Fruit fly (Drosophila melanogaster) whole organism, prepupa: ENCODE measurements around the gene Adck5.
A peak's percentile ranks its signal among the peaks of the same experiment; 100 is the strongest.

Experiments
- Blimp-1 ChIP-seq: fragments of 200-800 bp; sonication (Bioruptor generic); optimal IDR thresholded peaks from 3 replicates; lab custom pipeline; 2017; ENCODE audit warnings: missing biosample characterization, missing genetic modification characterization, mild to moderate bottlenecking, moderate library complexity, missing genetic modification reagents
- CG10631 ChIP-seq: fragments of 200-800 bp; sonication (Bioruptor generic); optimal IDR thresholded peaks from 2 replicates; lab custom pipeline; 2016; ENCODE audit warnings: missing biosample characterization, missing genetic modification characterization
- CG10669 ChIP-seq: fragments of 200-800 bp; sonication (Bioruptor generic); optimal IDR thresholded peaks from 3 replicates; lab custom pipeline; 2018; ENCODE audit warnings: missing biosample characterization, mild to moderate bottlenecking, missing genetic modification characterization, moderate library complexity
- CG11762 ChIP-seq: fragments of 200-800 bp; sonication (Bioruptor generic); optimal IDR thresholded peaks from 3 replicates; lab custom pipeline; 2016; ENCODE audit warnings: missing biosample characterization, missing genetic modification characterization; ENCODE audit not compliant: insufficient read depth
- CG1621 ChIP-seq: fragments of 200-800 bp; sonication (Bioruptor generic); optimal IDR thresholded peaks from 3 replicates; lab custom pipeline; 2018; ENCODE audit warnings: missing biosample characterization, mild to moderate bottlenecking, missing genetic modification characterization
- CG16779 ChIP-seq: fragments of 200-800 bp; sonication (Bioruptor generic); optimal IDR thresholded peaks from 3 replicates; lab custom pipeline; 2017; ENCODE audit warnings: missing biosample characterization, mild to moderate bottlenecking, missing genetic modification characterization
- CG31627 ChIP-seq: fragments of 200-800 bp; sonication (Bioruptor generic); optimal IDR thresholded peaks from 3 replicates; lab custom pipeline; 2016; ENCODE audit warnings: missing biosample characterization, missing genetic modification characterization
- CG34406 ChIP-seq: fragments of 200-800 bp; sonication (Bioruptor generic); optimal IDR thresholded peaks from 3 replicates; lab custom pipeline; 2016; ENCODE audit warnings: missing biosample characterization, missing genetic modification characterization
- CG3919 ChIP-seq: fragments of 200-800 bp; sonication (Bioruptor generic); optimal IDR thresholded peaks from 3 replicates; lab custom pipeline; 2016; ENCODE audit warnings: missing biosample characterization, missing genetic modification characterization
- CG4318 ChIP-seq: fragments of 200-800 bp; sonication (Bioruptor generic); optimal IDR thresholded peaks from 3 replicates; lab custom pipeline; 2017; ENCODE audit warnings: missing biosample characterization, mild to moderate bottlenecking, missing genetic modification characterization
- CG6276 ChIP-seq: fragments of 200-800 bp; sonication (Bioruptor generic); optimal IDR thresholded peaks from 2 replicates; lab custom pipeline; 2017; ENCODE audit warnings: missing biosample characterization, mild to moderate bottlenecking, missing genetic modification characterization
- CG6808 ChIP-seq: fragments of 200-800 bp; sonication (Bioruptor generic); optimal IDR thresholded peaks from 3 replicates; lab custom pipeline; 2017; ENCODE audit warnings: missing biosample characterization, missing genetic modification characterization, mild to moderate bottlenecking, moderate library complexity, missing genetic modification reagents
- CG6854 ChIP-seq: fragments of 200-800 bp; sonication (Bioruptor generic); optimal IDR thresholded peaks from 2 replicates; lab custom pipeline; 2017; ENCODE audit warnings: missing biosample characterization, mild to moderate bottlenecking, missing genetic modification characterization
- CG7368 ChIP-seq: fragments of 200-800 bp; sonication (Bioruptor generic); optimal IDR thresholded peaks from 3 replicates; lab custom pipeline; 2016; ENCODE audit warnings: missing biosample characterization, missing genetic modification characterization
- CG8119 ChIP-seq: fragments of 200-800 bp; sonication (Bioruptor generic); IDR thresholded peaks from 3 replicates; pipeline ENCODE4 v1.3.6; 2022; ENCODE audit warnings: missing biosample characterization, missing genetic modification characterization
- CG8319 ChIP-seq: fragments of 200-800 bp; sonication (Bioruptor generic); optimal IDR thresholded peaks from 3 replicates; lab custom pipeline; 2016; ENCODE audit warnings: missing biosample characterization, missing genetic modification characterization
- CG8632 ChIP-seq: fragments of 200-800 bp; sonication (Bioruptor generic); optimal IDR thresholded peaks from 3 replicates; lab custom pipeline; 2016; ENCODE audit warnings: missing biosample characterization, missing genetic modification characterization
- Eip93F ChIP-seq: fragments of 200-800 bp; sonication (Bioruptor generic); optimal IDR thresholded peaks from 2 replicates; lab custom pipeline; 2016; ENCODE audit warnings: missing biosample characterization, mild to moderate bottlenecking, missing genetic modification characterization
- Ets21C ChIP-seq: fragments of 200-800 bp; sonication (Bioruptor generic); optimal IDR thresholded peaks from 3 replicates; lab custom pipeline; 2016; ENCODE audit warnings: missing biosample characterization, missing genetic modification characterization
- Ets96B ChIP-seq: fragments of 200-800 bp; optimal IDR thresholded peaks from 2 replicates; lab custom pipeline; 2019; ENCODE audit warnings: missing biosample characterization, mild to moderate bottlenecking, missing genetic modification characterization, moderate library complexity
- Hr4 ChIP-seq: fragments of 200-800 bp; sonication (Bioruptor generic); optimal IDR thresholded peaks from 3 replicates; lab custom pipeline; 2016; ENCODE audit warnings: missing biosample characterization, missing genetic modification characterization
- Lpt ChIP-seq: fragments of 200-800 bp; sonication (Bioruptor generic); optimal IDR thresholded peaks from 3 replicates; lab custom pipeline; 2016; ENCODE audit warnings: missing biosample characterization, missing genetic modification characterization
- Met ChIP-seq: fragments of 200-800 bp; sonication (Bioruptor generic); optimal IDR thresholded peaks from 3 replicates; lab custom pipeline; 2016; ENCODE audit warnings: missing biosample characterization, missing genetic modification characterization
- OdsH ChIP-seq: fragments of 200-800 bp; sonication (Bioruptor generic); optimal IDR thresholded peaks from 3 replicates; lab custom pipeline; 2016; ENCODE audit warnings: missing biosample characterization, missing genetic modification characterization
- acj6 ChIP-seq: fragments of 200-800 bp; sonication (Bioruptor generic); optimal IDR thresholded peaks from 3 replicates; lab custom pipeline; 2016; ENCODE audit warnings: missing biosample characterization, missing genetic modification characterization
- dac ChIP-seq: fragments of 200-800 bp; sonication (Bioruptor generic); optimal IDR thresholded peaks from 2 replicates; lab custom pipeline; 2017; ENCODE audit warnings: missing biosample characterization, mild to moderate bottlenecking, missing genetic modification characterization
- dsx ChIP-seq: fragments of 200-800 bp; optimal IDR thresholded peaks from 3 replicates; lab custom pipeline; 2019; ENCODE audit warnings: missing biosample characterization, mild to moderate bottlenecking, missing genetic modification characterization, moderate library complexity; ENCODE audit not compliant: poor library complexity, severe bottlenecking
- eg ChIP-seq: fragments of 200-800 bp; sonication (Bioruptor generic); IDR thresholded peaks from 3 replicates; pipeline ENCODE4 v1.3.6; 2022; ENCODE audit warnings: missing biosample characterization, missing genetic modification characterization
- esn ChIP-seq: fragments of 200-800 bp; sonication (Bioruptor generic); optimal IDR thresholded peaks from 2 replicates; lab custom pipeline; 2016; ENCODE audit warnings: missing biosample characterization, mild to moderate bottlenecking, missing genetic modification characterization, moderate library complexity
- fd85E ChIP-seq: fragments of 200-800 bp; sonication (Bioruptor generic); optimal IDR thresholded peaks from 3 replicates; lab custom pipeline; 2016; ENCODE audit warnings: missing biosample characterization, missing genetic modification characterization
- lz ChIP-seq: fragments of 200-800 bp; sonication (Bioruptor generic); optimal IDR thresholded peaks from 3 replicates; lab custom pipeline; 2016; ENCODE audit warnings: missing biosample characterization, missing genetic modification characterization
- net ChIP-seq: fragments of 200-800 bp; sonication (Bioruptor generic); optimal IDR thresholded peaks from 3 replicates; lab custom pipeline; 2016; ENCODE audit warnings: missing biosample characterization, missing genetic modification characterization
- salr ChIP-seq, 2 experiments: fragments of 200-800 bp; sonication (Bioruptor generic); optimal IDR thresholded peaks; 3 replicates each; lab custom pipeline; 2016 to 2018; ENCODE audit warnings: missing biosample characterization in 2 of 2, missing genetic modification characterization in 2 of 2, mild to moderate bottlenecking in 1 of 2
- spab ChIP-seq: fragments of 200-800 bp; sonication (Bioruptor generic); optimal IDR thresholded peaks from 2 replicates; lab custom pipeline; 2017; ENCODE audit warnings: missing biosample characterization, mild to moderate bottlenecking, missing genetic modification characterization, missing genetic modification reagents
- ss ChIP-seq, 2 experiments: fragments of 200-800 bp; sonication (Bioruptor generic); optimal IDR thresholded peaks; 2 replicates in 1 of 2; 3 replicates in 1 of 2; lab custom pipeline; 2017 to 2018; ENCODE audit warnings: mild to moderate bottlenecking in 2 of 2, missing biosample characterization in 2 of 2, missing genetic modification characterization in 2 of 2, moderate library complexity in 1 of 2
- svp ChIP-seq: fragments of 200-800 bp; sonication (Bioruptor generic); peaks from one replicate; lab custom pipeline; 2016; ENCODE audit warnings: missing biosample characterization, missing genetic modification characterization
- topi ChIP-seq: fragments of 200-800 bp; sonication (Bioruptor generic); optimal IDR thresholded peaks from 3 replicates; lab custom pipeline; 2016; ENCODE audit warnings: missing biosample characterization, missing genetic modification characterization

The Adck5 gene

dm6 chr3L:11136349-11136748, 33.3 kb upstream of the Adck5 start (continued):
- TF ChIP-seq dsx (GFP tag; lab: Kevin White, UChicago) (peak; percentile 52), CG31627 (no peak), Ets21C (GFP tag; lab: Kevin White, UChicago) (no peak), OdsH (GFP tag; lab: Kevin White, UChicago) (no peak), CG8319 (GFP tag; lab: Kevin White, UChicago) (no peak), CG3919 (GFP tag; lab: Kevin White, UChicago) (no peak), acj6 (no peak), Ets96B (no peak), CG8119 (GFP tag; lab: Robert Waterston, UW) (no peak), Hr4 (GFP tag; lab: Kevin White, UChicago) (no peak)

dm6 chr3L:11138862-11139261, 30.8 kb upstream of the Adck5 start:
- TF ChIP-seq svp (no peak), CG6276 (peak; percentile 37), fd85E (no peak), Lpt (GFP tag; lab: Kevin White, UChicago) (peak; percentile 54), CG34406 (GFP tag; lab: Kevin White, UChicago) (no peak), acj6 (no peak), Met (GFP tag; lab: Kevin White, UChicago) (no peak), CG6854 (GFP tag; lab: Kevin White, UChicago) (no peak), eg (GFP tag; lab: Robert Waterston, UW) (peak; percentile 57; the same call in 1 of the 3 replicates), CG16779 (no peak), esn (GFP tag; lab: Kevin White, UChicago) (no peak), CG8119 (GFP tag; lab: Robert Waterston, UW) (peak; percentile 25; the same call in 1 of the 3 replicates), CG31627 (no peak), spab (no peak), lz (GFP tag; lab: Kevin White, UChicago) (no peak), CG8632 (GFP tag; lab: Kevin White, UChicago) (no peak), Blimp-1 (GFP tag; lab: Kevin White, UChicago) (no peak), dsx (GFP tag; lab: Kevin White, UChicago) (no peak), CG10631 (GFP tag; lab: Kevin White, UChicago) (no peak), dac (GFP tag; lab: Kevin White, UChicago) (no peak), CG6808 (no peak), salr (GFP tag; optimal IDR thresholded peaks at IDR 0.05; lab: Kevin White, UChicago) (no peak), CG4318 (GFP tag; lab: Kevin White, UChicago) (no peak), CG1621 (tag; lab: Kevin White, UChicago) (no peak), Ets96B (no peak), net (GFP tag; lab: Kevin White, UChicago) (no peak), Eip93F (GFP tag; lab: Kevin White, UChicago) (no peak), CG10669 (GFP tag; lab: Kevin White, UChicago) (no peak)
- TF ChIP-seq, all 60 proteins: peak for 4

dm6 chr3L:11145065-11145464, 24.6 kb upstream of the Adck5 start:
- TF ChIP-seq CG8319 (GFP tag; lab: Kevin White, UChicago): no peak
- TF ChIP-seq topi (GFP tag; lab: Kevin White, UChicago): no peak
- TF ChIP-seq CG11762 (GFP tag; lab: Kevin White, UChicago): no peak
- peak in 1 of 2 experiments; percentile 32 for TF ChIP-seq ss (GFP tag; optimal IDR thresholded peaks at IDR 0.05; lab: Kevin White, UChicago)
- no peak for TF ChIP-seq CG7368 (GFP tag; lab: Kevin White, UChicago)
- no peak for TF ChIP-seq dac (GFP tag; lab: Kevin White, UChicago)
